Worm (Caenorhabditis elegans) whole organism, young adult: ENCODE measurements around the gene Y48E1C.2.
A peak's percentile ranks its signal among the peaks of the same experiment; 100 is the strongest.

Experiments used
- B0035.1 ChIP-seq: sonication (generic microtip); optimal IDR thresholded peaks from 2 replicates; lab custom pipeline; 2016; ENCODE audit warnings: missing genetic modification characterization, mild to moderate bottlenecking, missing compliant biosample characterization, missing genotype, missing genetic modification reagents
- B0261.1 ChIP-seq: sonication (generic microtip); optimal IDR thresholded peaks from 2 replicates; lab custom pipeline; 2016; ENCODE audit warnings: mild to moderate bottlenecking, missing genetic modification characterization, moderate library complexity, missing compliant biosample characterization
- B0336.3 ChIP-seq: fragments of 200-800 bp; sonication (Bioruptor generic); IDR thresholded peaks from 2 replicates; pipeline ENCODE4 v1.3.6; 2022; ENCODE audit warnings: missing genetic modification characterization, missing compliant biosample characterization
- C17E4.6 ChIP-seq: fragments of 200-800 bp; sonication (Bioruptor generic); IDR thresholded peaks from 2 replicates; pipeline ENCODE4 v1.3.6; 2022; ENCODE audit warnings: missing genetic modification reagents, missing genetic modification characterization, missing compliant biosample characterization
- F23B12.7 ChIP-seq: sonication (generic microtip); optimal IDR thresholded peaks from 2 replicates; lab custom pipeline; 2017; ENCODE audit warnings: missing genetic modification characterization, mild to moderate bottlenecking, missing compliant biosample characterization, antibody characterized with exemption, moderate library complexity; ENCODE audit not compliant: insufficient read depth
- F37B4.10 ChIP-seq: fragments of 200-800 bp; sonication (Bioruptor generic); IDR thresholded peaks from 2 replicates; pipeline ENCODE4 v1.3.6; 2022; ENCODE audit warnings: missing genetic modification characterization, missing compliant biosample characterization
- F52B5.7 ChIP-seq: sonication (generic microtip); optimal IDR thresholded peaks from 2 replicates; lab custom pipeline; 2016; ENCODE audit warnings: mild to moderate bottlenecking, missing genetic modification characterization, missing compliant biosample characterization
- F55B11.4 ChIP-seq: sonication (generic microtip); optimal IDR thresholded peaks from 2 replicates; lab custom pipeline; 2016; ENCODE audit warnings: missing compliant biosample characterization, missing genetic modification characterization, borderline replicate concordance; ENCODE audit not compliant: insufficient read depth
- K12H6.12 ChIP-seq: fragments of 200-800 bp; sonication (Bioruptor generic); optimal IDR thresholded peaks from 2 replicates; lab custom pipeline; 2018; ENCODE audit warnings: mild to moderate bottlenecking, missing genetic modification characterization, missing compliant biosample characterization
- T07F8.4 ChIP-seq: sonication (generic microtip); optimal IDR thresholded peaks from 2 replicates; lab custom pipeline; 2016; ENCODE audit warnings: mild to moderate bottlenecking, missing genetic modification characterization, moderate library complexity, missing compliant biosample characterization
- T26A5.8 ChIP-seq: sonication (generic microtip); optimal IDR thresholded peaks from 2 replicates; lab custom pipeline; 2016; ENCODE audit warnings: missing genetic modification characterization, missing compliant biosample characterization
- Y53G8AR.9 ChIP-seq: fragments of 200-800 bp; sonication (Bioruptor generic); conservative IDR thresholded peaks from 2 replicates; pipeline ENCODE4 v1.3.6; 2022; ENCODE audit warnings: missing genetic modification reagents, missing genetic modification characterization, missing compliant biosample characterization
- Y56A3A.18 ChIP-seq: fragments of 200-800 bp; sonication (Bioruptor generic); IDR thresholded peaks from 2 replicates; pipeline ENCODE4 v1.3.6; 2022; ENCODE audit warnings: missing genetic modification reagents, missing genetic modification characterization, missing compliant biosample characterization
- Y95B8A.8 ChIP-seq: fragments of 200-800 bp; sonication (Bioruptor generic); IDR thresholded peaks from 2 replicates; pipeline ENCODE4 v1.3.6; 2022; ENCODE audit warnings: missing genetic modification reagents, missing genetic modification characterization, missing compliant biosample characterization
- atf-7 ChIP-seq: sonication (generic microtip); optimal IDR thresholded peaks from 2 replicates; lab custom pipeline; 2017; ENCODE audit warnings: mild to moderate bottlenecking, missing genetic modification characterization, missing compliant biosample characterization
- attf-5 ChIP-seq: fragments of 200-800 bp; sonication (Bioruptor generic); optimal IDR thresholded peaks from 2 replicates; lab custom pipeline; 2018; ENCODE audit warnings: mild to moderate bottlenecking, missing genetic modification characterization, missing compliant biosample characterization
- bed-2 ChIP-seq: fragments of 200-800 bp; sonication (Bioruptor generic); IDR thresholded peaks from 2 replicates; pipeline ENCODE4 v1.3.6; 2022; ENCODE audit warnings: missing genetic modification reagents, missing genetic modification characterization, missing compliant biosample characterization
- cebp-1 ChIP-seq, 2 experiments: fragments of 200-800 bp in 1 of 2; sonication (Bioruptor generic) in 1 of 2; sonication (generic microtip) in 1 of 2; IDR thresholded peaks in 1 of 2; optimal IDR thresholded peaks in 1 of 2; 2 replicates each; pipeline versions ENCODE4 v1.3.6 to Lab custom; 2017 to 2022; ENCODE audit warnings: missing compliant biosample characterization in 2 of 2, missing genetic modification characterization in 2 of 2, mild to moderate bottlenecking in 1 of 2, missing genetic modification reagents in 1 of 2, moderate library complexity in 1 of 2
- ceh-40 ChIP-seq: fragments of 200-800 bp; sonication (Bioruptor generic); IDR thresholded peaks from 2 replicates; pipeline ENCODE4 v1.3.6; 2022; ENCODE audit warnings: missing genetic modification characterization, missing compliant biosample characterization
- ceh-58 ChIP-seq: fragments of 200-800 bp; sonication (Bioruptor generic); IDR thresholded peaks from 2 replicates; pipeline ENCODE4 v1.3.6; 2022; ENCODE audit warnings: missing genetic modification characterization, missing compliant biosample characterization
- egl-18 ChIP-seq: fragments of 200-800 bp; sonication (Bioruptor generic); IDR thresholded peaks from 2 replicates; pipeline ENCODE4 v1.3.6; 2022; ENCODE audit warnings: missing genetic modification reagents, missing genetic modification characterization, missing compliant biosample characterization
- egl-44 ChIP-seq: fragments of 200-800 bp; sonication (Bioruptor generic); IDR thresholded peaks from 2 replicates; pipeline ENCODE4 v1.3.6; 2022; ENCODE audit warnings: missing genetic modification reagents, missing genetic modification characterization, missing compliant biosample characterization
- ets-4 ChIP-seq: fragments of 200-800 bp; sonication (Bioruptor generic); optimal IDR thresholded peaks from 2 replicates; lab custom pipeline; 2018; ENCODE audit warnings: mild to moderate bottlenecking, missing genetic modification characterization, missing compliant biosample characterization
- him-1 ChIP-seq: sonication (generic microtip); optimal IDR thresholded peaks from 2 replicates; lab custom pipeline; 2016; ENCODE audit warnings: missing genotype, missing genetic modification reagents, missing genetic modification characterization, missing compliant biosample characterization
- hmg-20 ChIP-seq: fragments of 200-800 bp; sonication (Bioruptor generic); IDR thresholded peaks from 2 replicates; pipeline ENCODE4 v1.3.6; 2022; ENCODE audit warnings: missing genetic modification reagents, missing genetic modification characterization, missing compliant biosample characterization
- let-526 ChIP-seq: fragments of 200-800 bp; sonication (Bioruptor generic); IDR thresholded peaks from 2 replicates; pipeline ENCODE4 v1.3.6; 2022; ENCODE audit warnings: missing genetic modification reagents, missing genetic modification characterization, missing compliant biosample characterization
- lin-26 ChIP-seq: fragments of 200-800 bp; sonication (Bioruptor generic); IDR thresholded peaks from 2 replicates; pipeline ENCODE4 v1.3.6; 2022; ENCODE audit warnings: missing genetic modification reagents, missing genetic modification characterization, missing compliant biosample characterization
- lin-40 ChIP-seq: sonication (generic microtip); optimal IDR thresholded peaks from 2 replicates; lab custom pipeline; 2016; ENCODE audit warnings: missing genetic modification characterization, mild to moderate bottlenecking, missing compliant biosample characterization, missing genotype, missing genetic modification reagents
- madf-10 ChIP-seq: sonication (generic microtip); optimal IDR thresholded peaks from 2 replicates; lab custom pipeline; 2016; ENCODE audit warnings: mild to moderate bottlenecking, missing genetic modification characterization, missing compliant biosample characterization
- mcd-1 ChIP-seq: fragments of 200-800 bp; sonication (Bioruptor generic); IDR thresholded peaks from 2 replicates; pipeline ENCODE4 v1.3.6; 2022; ENCODE audit warnings: missing genetic modification reagents, missing genetic modification characterization, missing compliant biosample characterization
- mes-4 ChIP-seq: sonication (generic microtip); optimal IDR thresholded peaks from 2 replicates; lab custom pipeline; 2016; ENCODE audit warnings: missing genotype, missing genetic modification characterization, missing compliant biosample characterization
- mxl-1 ChIP-seq: sonication (generic microtip); optimal IDR thresholded peaks from 2 replicates; lab custom pipeline; 2016; ENCODE audit warnings: missing genetic modification characterization, missing compliant biosample characterization
- nfya-1 ChIP-seq: sonication (generic microtip); optimal IDR thresholded peaks from 2 replicates; lab custom pipeline; 2017; ENCODE audit warnings: antibody characterized with exemption, missing compliant biosample characterization, missing genetic modification characterization, borderline replicate concordance; ENCODE audit not compliant: insufficient read depth
- nfyb-1 ChIP-seq: fragments of 200-800 bp; sonication (Bioruptor generic); IDR thresholded peaks from 2 replicates; pipeline ENCODE4 v1.3.6; 2022; ENCODE audit warnings: missing genetic modification reagents, missing genetic modification characterization, missing compliant biosample characterization
- nhr-179 ChIP-seq: sonication (generic microtip); optimal IDR thresholded peaks from 2 replicates; lab custom pipeline; 2016; ENCODE audit warnings: mild to moderate bottlenecking, missing genetic modification characterization, missing compliant biosample characterization
- nhr-80 ChIP-seq: sonication (generic microtip); optimal IDR thresholded peaks from 2 replicates; lab custom pipeline; 2016; ENCODE audit warnings: missing genetic modification characterization, missing compliant biosample characterization
- pbrm-1 ChIP-seq: fragments of 200-800 bp; sonication (Bioruptor generic); IDR thresholded peaks from 2 replicates; pipeline ENCODE4 v1.3.6; 2022; ENCODE audit warnings: missing genetic modification reagents, missing genetic modification characterization, missing compliant biosample characterization
- rpc-1 ChIP-seq, 2 experiments: fragments of 150-350 bp in 1 of 2; sonication (generic microtip) in 1 of 2; optimal IDR thresholded peaks; 2 replicates each; lab custom pipeline; 2014 to 2018; ENCODE audit warnings: missing biosample characterization in 1 of 2, missing genetic modification characterization in 1 of 2, missing genetic modification reagents in 1 of 2, missing genotype in 1 of 2
- somi-1 ChIP-seq: fragments of 200-800 bp; sonication (Bioruptor generic); optimal IDR thresholded peaks from 2 replicates; lab custom pipeline; 2018; ENCODE audit warnings: mild to moderate bottlenecking, missing genetic modification characterization, missing compliant biosample characterization
- sptf-2 ChIP-seq: fragments of 200-800 bp; sonication (Bioruptor generic); optimal IDR thresholded peaks from 2 replicates; lab custom pipeline; 2018; ENCODE audit warnings: mild to moderate bottlenecking, missing genetic modification characterization, missing compliant biosample characterization
- tbp1 ChIP-seq: fragments of 200-800 bp; sonication (Bioruptor generic); optimal IDR thresholded peaks from 2 replicates; lab custom pipeline; 2018; ENCODE audit warnings: mild to moderate bottlenecking, missing genetic modification characterization, missing compliant biosample characterization
- zim-3 ChIP-seq: sonication (generic microtip); optimal IDR thresholded peaks from 2 replicates; lab custom pipeline; 2017; ENCODE audit warnings: mild to moderate bottlenecking, missing genetic modification characterization, moderate library complexity, missing compliant biosample characterization
- ztf-22 ChIP-seq: fragments of 200-800 bp; sonication (Bioruptor generic); optimal IDR thresholded peaks from 2 replicates; lab custom pipeline; 2018; ENCODE audit warnings: mild to moderate bottlenecking, missing genetic modification characterization, moderate library complexity, missing compliant biosample characterization
- ztf-26 ChIP-seq: sonication (generic microtip); optimal IDR thresholded peaks from 2 replicates; lab custom pipeline; 2017; ENCODE audit warnings: missing genetic modification characterization, missing compliant biosample characterization

Y48E1C.2 gene

ce11 chrII:13467838-13468389, 43.6 kb downstream of the Y48E1C.2 start:
- TF ChIP-seq nhr-80 (tag; lab: Kevin White, UChicago) (peak; percentile 87), C17E4.6 (GFP tag; lab: Robert Waterston, UW) (no peak), mes-4 (no peak), sptf-2 (no peak), bed-2 (no peak), him-1 (no peak), egl-18 (GFP tag; lab: Robert Waterston, UW) (no peak), ztf-22 (GFP tag; lab: Kevin White, UChicago) (peak; percentile 35), Y95B8A.8 (no peak), ceh-40 (GFP tag; lab: Robert Waterston, UW) (no peak), K12H6.12 (tag; lab: Kevin White, UChicago) (no peak), zim-3 (tag; lab: Kevin White, UChicago) (no peak), atf-7 (tag; lab: Kevin White, UChicago) (peak; percentile 3), nhr-179 (tag; lab: Kevin White, UChicago) (no peak), rpc-1 (optimal IDR thresholded peaks at IDR 0.05; lab: Kevin White, UChicago) (no peak), rpc-1 (tag; optimal IDR thresholded peaks at IDR 0.05; lab: Kevin White, UChicago) (no peak), F52B5.7 (no peak), F23B12.7 (tag; lab: Kevin White, UChicago) (no peak), let-526 (GFP tag; lab: Robert Waterston, UW) (no peak)

DNA sequence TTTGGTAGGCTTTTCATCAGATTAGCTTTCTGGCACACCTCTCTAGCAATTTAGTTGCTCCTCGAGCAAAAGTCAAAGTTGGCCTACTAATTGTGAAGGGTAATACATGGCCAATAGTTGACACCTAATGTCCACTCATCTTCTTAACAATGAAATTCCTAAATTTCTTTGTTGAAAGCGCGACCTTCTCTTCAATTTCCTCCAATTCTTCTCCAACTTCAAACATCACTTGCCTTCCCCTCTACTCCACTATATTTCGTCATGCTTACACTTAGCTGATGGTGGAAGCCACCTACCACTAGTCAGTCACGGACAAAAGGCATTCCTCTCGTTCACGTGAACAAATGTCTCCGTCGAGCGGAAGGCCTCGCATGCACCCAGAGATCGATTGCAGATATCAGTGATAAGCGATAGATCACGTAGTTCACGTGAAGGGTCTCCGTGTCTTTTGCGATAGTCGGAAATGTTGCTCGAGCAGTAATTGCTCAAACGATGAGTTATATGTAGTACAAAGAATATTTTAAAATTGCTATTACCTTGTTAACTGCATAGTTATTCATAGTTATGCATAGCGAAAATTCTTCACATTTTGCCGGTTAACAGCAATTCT, 44.8 kb downstream of the Y48E1C.2 start, which contains the start of gene E01G4.3:
Gene E01G4.3 (minus strand): TSS at position 560 of the 610 bp plus-strand sequence.
- peak; percentile 56 for TF ChIP-seq ztf-26
- peak; percentile 59 for TF ChIP-seq nhr-80 (tag; lab: Kevin White, UChicago)
- TF ChIP-seq B0336.3 = peak; percentile 54; the same call in 1 of the 2 replicates
- peak; percentile 27 for TF ChIP-seq ets-4
- no peak for TF ChIP-seq mxl-1 (tag; lab: Kevin White, UChicago)
- peak; percentile 53 for TF ChIP-seq mcd-1 (GFP tag; lab: Robert Waterston, UW)
- TF ChIP-seq T26A5.8 (tag; lab: Kevin White, UChicago) = no peak
- TF ChIP-seq nfya-1 (tag; lab: Kevin White, UChicago) = no peak
- no peak for TF ChIP-seq F55B11.4 (tag; lab: Kevin White, UChicago)
- TF ChIP-seq ceh-58 (GFP tag; lab: Robert Waterston, UW) = no peak
- TF ChIP-seq F37B4.10 (GFP tag; lab: Robert Waterston, UW) = no peak
- peak; percentile 45 for TF ChIP-seq somi-1 (GFP tag; lab: Kevin White, UChicago)
- TF ChIP-seq B0261.1 = no peak
- TF ChIP-seq Y95B8A.8 = no peak
- TF ChIP-seq ztf-22 (GFP tag; lab: Kevin White, UChicago) = peak; percentile 61
- TF ChIP-seq hmg-20 (GFP tag; lab: Robert Waterston, UW) = no peak
- 0 out of 2 replicates have a peak, but pooled peaks have one; percentile 11 for TF ChIP-seq egl-44
- peak; percentile 8 for TF ChIP-seq tbp1 (GFP tag; lab: Kevin White, UChicago)
- peak; percentile 11 for TF ChIP-seq attf-5 (GFP tag; lab: Kevin White, UChicago)
- no peak for TF ChIP-seq ceh-40 (GFP tag; lab: Robert Waterston, UW)
- TF ChIP-seq T07F8.4 (tag; lab: Kevin White, UChicago) = no peak
- TF ChIP-seq lin-40 (tag; lab: Kevin White, UChicago) = peak; percentile 66
- TF ChIP-seq madf-10 (tag; lab: Kevin White, UChicago) = peak; percentile 18
- TF ChIP-seq cebp-1 (GFP tag; IDR thresholded peaks at IDR 0.05; lab: Robert Waterston, UW) = peak; percentile 45; the same call in 1 of the 2 replicates
- peak; percentile 80 for TF ChIP-seq cebp-1 (tag; optimal IDR thresholded peaks at IDR 0.05; lab: Kevin White, UChicago)
- no peak for TF ChIP-seq pbrm-1 (GFP tag; lab: Robert Waterston, UW)
- TF ChIP-seq atf-7 (tag; lab: Kevin White, UChicago) = peak; percentile 67
- TF ChIP-seq Y53G8AR.9 (GFP tag; lab: Robert Waterston, UW) = no peak; the same call in 1 of the 2 replicates
- no peak for TF ChIP-seq B0035.1 (tag; lab: Kevin White, UChicago)
- peak; percentile 59; the same call in 1 of the 2 replicates for TF ChIP-seq nfyb-1 (GFP tag; lab: Robert Waterston, UW)
- 0 out of 2 replicates have a peak, but pooled peaks have one; percentile 35 for TF ChIP-seq Y56A3A.18 (GFP tag; lab: Robert Waterston, UW)
- no peak; the same call in 1 of the 2 replicates for TF ChIP-seq lin-26
